Worm (Caenorhabditis elegans) whole organism, L2 larva: ENCODE measurements around the gene gck-4.

Experiments
- ama-1 ChIP-seq: fragments of 150-350 bp; optimal IDR thresholded peaks from 2 replicates; lab custom pipeline; 2018; ENCODE audit warnings: inconsistent platforms
- ceh-82 ChIP-seq: fragments of 150-350 bp; optimal IDR thresholded peaks from 2 replicates; lab custom pipeline; 2014; ENCODE audit warnings: missing biosample characterization, missing genetic modification characterization
- elt-3 ChIP-seq: sonication (generic microtip); optimal IDR thresholded peaks from 2 replicates; lab custom pipeline; 2017; ENCODE audit warnings: missing biosample characterization, missing genetic modification characterization
- lin-11 ChIP-seq: fragments of 150-350 bp; sonication (generic microtip); optimal IDR thresholded peaks from 2 replicates; lab custom pipeline; 2014; ENCODE audit warnings: missing biosample characterization, missing genetic modification characterization, inconsistent platforms, mixed read lengths
- lin-13 ChIP-seq: fragments of 150-350 bp; optimal IDR thresholded peaks from 2 replicates; lab custom pipeline; 2014; ENCODE audit warnings: missing biosample characterization, missing genetic modification reagents, missing genetic modification characterization
- lsy-2 ChIP-seq, 2 experiments: fragments of 150-350 bp in 1 of 2; sonication (generic microtip) in 1 of 2; optimal IDR thresholded peaks; 2 replicates each; lab custom pipeline; 2014 to 2017; ENCODE audit warnings: missing biosample characterization in 2 of 2, missing genetic modification characterization in 2 of 2
- nhr-10 ChIP-seq: sonication (generic microtip); optimal IDR thresholded peaks from 2 replicates; lab custom pipeline; 2017; ENCODE audit warnings: missing biosample characterization, missing genetic modification characterization
- nhr-11 ChIP-seq: fragments of 150-350 bp; optimal IDR thresholded peaks from 2 replicates; lab custom pipeline; 2014; ENCODE audit warnings: missing biosample characterization, missing genetic modification characterization
- nhr-129 ChIP-seq: fragments of 150-350 bp; optimal IDR thresholded peaks from 2 replicates; lab custom pipeline; 2014; ENCODE audit warnings: missing biosample characterization, missing genetic modification characterization
- nhr-77 ChIP-seq: fragments of 150-350 bp; optimal IDR thresholded peaks from 2 replicates; lab custom pipeline; 2014; ENCODE audit warnings: missing biosample characterization, missing genetic modification characterization
- snpc-4 ChIP-seq: fragments of 150-350 bp; optimal IDR thresholded peaks from 2 replicates; lab custom pipeline; 2014; ENCODE audit warnings: missing biosample characterization, missing genetic modification characterization

DNA sequence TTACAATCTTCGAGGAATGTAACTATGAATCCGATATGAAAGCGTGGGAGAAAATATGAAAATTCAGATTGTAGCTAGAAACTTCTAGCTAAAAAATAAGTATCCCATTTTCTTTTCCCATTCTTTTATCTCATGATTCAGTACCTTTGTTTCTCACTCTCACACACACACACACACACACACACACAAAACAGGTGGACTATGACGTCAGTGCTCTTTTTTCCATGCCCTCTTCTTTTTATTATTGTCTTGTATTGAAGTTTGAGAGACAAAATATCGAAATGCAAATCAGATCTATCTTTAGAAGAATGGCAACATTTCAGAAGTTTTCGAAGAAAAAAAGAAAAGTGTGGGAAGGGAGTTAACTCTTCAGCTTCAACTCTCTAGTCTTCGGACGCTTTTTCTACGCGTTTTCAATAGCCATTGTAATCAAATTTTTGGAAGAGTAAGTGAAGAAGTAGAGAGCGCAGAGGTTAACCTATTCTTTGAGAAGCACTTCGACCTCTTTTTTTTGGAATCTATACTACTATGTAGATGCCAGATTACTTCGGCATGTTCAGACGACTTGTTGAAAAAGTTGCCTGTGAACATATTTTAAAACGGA lies 43.0 kb upstream of the gck-4 start:
- TF ChIP-seq ama-1 (lab: Kevin White, UChicago) (no peak), elt-3 (tag; lab: Kevin White, UChicago) (no peak), nhr-129 (tag; lab: Kevin White, UChicago) (no peak), nhr-77 (tag; lab: Kevin White, UChicago) (no peak), lsy-2 (tag; optimal IDR thresholded peaks at IDR 0.05; lab: Kevin White, UChicago) (no peak), nhr-10 (tag; lab: Kevin White, UChicago) (no peak), snpc-4 (tag; lab: Kevin White, UChicago) (no peak), nhr-11 (tag; lab: Kevin White, UChicago) (no peak), lin-11 (tag; lab: Kevin White, UChicago) (no peak), ceh-82 (tag; lab: Kevin White, UChicago) (no peak), lin-13 (GFP tag; lab: Kevin White, UChicago) (no peak)
